Worm (Caenorhabditis elegans) whole organism, young adult: ENCODE data around the gene crb-3.

Experiments
- B0035.1 ChIP-seq: sonication (generic microtip); optimal IDR thresholded peaks from 2 replicates; lab custom pipeline; 2016; ENCODE audit warnings: missing genetic modification characterization, mild to moderate bottlenecking, missing compliant biosample characterization, missing genotype, missing genetic modification reagents
- D2030.7 ChIP-seq: fragments of 200-800 bp; sonication (Bioruptor generic); IDR thresholded peaks from 2 replicates; pipeline ENCODE4 v1.3.6; 2022; ENCODE audit warnings: missing genetic modification reagents, missing genetic modification characterization, missing compliant biosample characterization
- F37B4.10 ChIP-seq: fragments of 200-800 bp; sonication (Bioruptor generic); IDR thresholded peaks from 2 replicates; pipeline ENCODE4 v1.3.6; 2022; ENCODE audit warnings: missing genetic modification characterization, missing compliant biosample characterization
- F52B5.7 ChIP-seq: sonication (generic microtip); optimal IDR thresholded peaks from 2 replicates; lab custom pipeline; 2016; ENCODE audit warnings: mild to moderate bottlenecking, missing genetic modification characterization, missing compliant biosample characterization
- F55B11.4 ChIP-seq: sonication (generic microtip); optimal IDR thresholded peaks from 2 replicates; lab custom pipeline; 2016; ENCODE audit warnings: missing compliant biosample characterization, missing genetic modification characterization, borderline replicate concordance; ENCODE audit not compliant: insufficient read depth
- F57A8.1 ChIP-seq: fragments of 200-800 bp; sonication (Bioruptor generic); optimal IDR thresholded peaks from 2 replicates; lab custom pipeline; 2018; ENCODE audit warnings: mild to moderate bottlenecking, missing genetic modification characterization, moderate library complexity, missing compliant biosample characterization
- Y56A3A.18 ChIP-seq: fragments of 200-800 bp; sonication (Bioruptor generic); IDR thresholded peaks from 2 replicates; pipeline ENCODE4 v1.3.6; 2022; ENCODE audit warnings: missing genetic modification reagents, missing genetic modification characterization, missing compliant biosample characterization
- Y79H2A.3 ChIP-seq: fragments of 200-800 bp; sonication (Bioruptor generic); conservative IDR thresholded peaks from 2 replicates; pipeline ENCODE4 v1.3.6; 2022; ENCODE audit warnings: missing genetic modification reagents, missing genetic modification characterization, missing compliant biosample characterization
- akir-1 ChIP-seq: fragments of 200-800 bp; sonication (Bioruptor generic); optimal IDR thresholded peaks from 2 replicates; lab custom pipeline; 2018; ENCODE audit warnings: mild to moderate bottlenecking, missing genetic modification characterization, moderate library complexity, missing compliant biosample characterization
- ama-1 ChIP-seq, 3 experiments: fragments of 150-350 bp in 1 of 3; sonication (generic microtip) in 2 of 3; optimal IDR thresholded peaks; 2 replicates each; lab custom pipeline; 2014 to 2018; ENCODE audit warnings: missing biosample characterization in 2 of 3, missing genetic modification characterization in 2 of 3, missing genetic modification reagents in 2 of 3
- aptf-2 ChIP-seq: fragments of 200-800 bp; sonication (Bioruptor generic); conservative IDR thresholded peaks from 2 replicates; pipeline ENCODE4 v1.3.6; 2022; ENCODE audit warnings: missing genetic modification reagents, missing genetic modification characterization, missing compliant biosample characterization
- aptf-3 ChIP-seq: fragments of 200-800 bp; sonication (Bioruptor generic); IDR thresholded peaks from 2 replicates; pipeline ENCODE4 v1.3.6; 2022; ENCODE audit warnings: missing genetic modification characterization, missing compliant biosample characterization
- athp-1 ChIP-seq: sonication (generic microtip); optimal IDR thresholded peaks from 2 replicates; lab custom pipeline; 2017; ENCODE audit warnings: mild to moderate bottlenecking, missing genetic modification characterization, missing compliant biosample characterization
- attf-5 ChIP-seq: fragments of 200-800 bp; sonication (Bioruptor generic); optimal IDR thresholded peaks from 2 replicates; lab custom pipeline; 2018; ENCODE audit warnings: mild to moderate bottlenecking, missing genetic modification characterization, missing compliant biosample characterization
- attf-6 ChIP-seq: fragments of 200-800 bp; sonication (Bioruptor generic); IDR thresholded peaks from 2 replicates; pipeline ENCODE4 v1.3.6; 2022; ENCODE audit warnings: missing genetic modification reagents, missing genetic modification characterization, missing compliant biosample characterization
- bed-2 ChIP-seq: fragments of 200-800 bp; sonication (Bioruptor generic); IDR thresholded peaks from 2 replicates; pipeline ENCODE4 v1.3.6; 2022; ENCODE audit warnings: missing genetic modification reagents, missing genetic modification characterization, missing compliant biosample characterization
- cebp-1 ChIP-seq, 2 experiments: fragments of 200-800 bp in 1 of 2; sonication (Bioruptor generic) in 1 of 2; sonication (generic microtip) in 1 of 2; IDR thresholded peaks in 1 of 2; optimal IDR thresholded peaks in 1 of 2; 2 replicates each; pipeline versions ENCODE4 v1.3.6 to Lab custom; 2017 to 2022; ENCODE audit warnings: missing compliant biosample characterization in 2 of 2, missing genetic modification characterization in 2 of 2, mild to moderate bottlenecking in 1 of 2, missing genetic modification reagents in 1 of 2, moderate library complexity in 1 of 2
- ceh-100 ChIP-seq: fragments of 200-800 bp; sonication (Bioruptor generic); IDR thresholded peaks from 2 replicates; pipeline ENCODE4 v1.3.6; 2022; ENCODE audit warnings: missing genetic modification reagents, missing genetic modification characterization, missing compliant biosample characterization
- ceh-27 ChIP-seq: fragments of 200-800 bp; sonication (Bioruptor generic); optimal IDR thresholded peaks from 2 replicates; lab custom pipeline; 2018; ENCODE audit warnings: mild to moderate bottlenecking, missing genetic modification characterization, moderate library complexity, missing compliant biosample characterization
- ceh-79 ChIP-seq: sonication (generic microtip); optimal IDR thresholded peaks from 2 replicates; lab custom pipeline; 2017; ENCODE audit warnings: mild to moderate bottlenecking, missing genetic modification characterization, missing compliant biosample characterization
- chd-7 ChIP-seq: sonication (generic microtip); optimal IDR thresholded peaks from 2 replicates; lab custom pipeline; 2016; ENCODE audit warnings: mild to moderate bottlenecking, missing genetic modification characterization, moderate library complexity, missing compliant biosample characterization
- die-1 ChIP-seq: sonication (generic microtip); optimal IDR thresholded peaks from 2 replicates; lab custom pipeline; 2016; ENCODE audit warnings: missing genotype, mild to moderate bottlenecking, missing genetic modification characterization, missing compliant biosample characterization
- efl-1 ChIP-seq: fragments of 150-350 bp; optimal IDR thresholded peaks from 2 replicates; lab custom pipeline; 2014; ENCODE audit warnings: missing biosample characterization, missing genetic modification reagents, missing genetic modification characterization
- ekl-4 ChIP-seq: fragments of 200-800 bp; sonication (Bioruptor generic); IDR thresholded peaks from 2 replicates; pipeline ENCODE4 v1.3.6; 2022; ENCODE audit warnings: missing genetic modification reagents, missing genetic modification characterization, missing compliant biosample characterization
- ets-4 ChIP-seq: fragments of 200-800 bp; sonication (Bioruptor generic); optimal IDR thresholded peaks from 2 replicates; lab custom pipeline; 2018; ENCODE audit warnings: mild to moderate bottlenecking, missing genetic modification characterization, missing compliant biosample characterization
- lag-1 ChIP-seq: fragments of 200-800 bp; sonication (Bioruptor generic); IDR thresholded peaks from 2 replicates; pipeline ENCODE4 v1.3.6; 2022; ENCODE audit warnings: missing genetic modification reagents, missing genetic modification characterization, missing compliant biosample characterization
- let-526 ChIP-seq: fragments of 200-800 bp; sonication (Bioruptor generic); IDR thresholded peaks from 2 replicates; pipeline ENCODE4 v1.3.6; 2022; ENCODE audit warnings: missing genetic modification reagents, missing genetic modification characterization, missing compliant biosample characterization
- let-607 ChIP-seq, 2 experiments: fragments of 200-800 bp in 1 of 2; sonication (Bioruptor generic) in 1 of 2; sonication (generic microtip) in 1 of 2; optimal IDR thresholded peaks; 2 replicates each; lab custom pipeline; 2016 to 2018; ENCODE audit warnings: mild to moderate bottlenecking in 2 of 2, missing compliant biosample characterization in 2 of 2, missing genetic modification characterization in 2 of 2, moderate library complexity in 2 of 2, missing genotype in 1 of 2
- lin-26 ChIP-seq: fragments of 200-800 bp; sonication (Bioruptor generic); IDR thresholded peaks from 2 replicates; pipeline ENCODE4 v1.3.6; 2022; ENCODE audit warnings: missing genetic modification reagents, missing genetic modification characterization, missing compliant biosample characterization
- lin-35 ChIP-seq, 3 experiments: fragments of 150-350 bp in 2 of 3; sonication (generic microtip) in 1 of 3; optimal IDR thresholded peaks; 2 replicates each; lab custom pipeline; 2014 to 2018; ENCODE audit warnings: missing biosample characterization in 3 of 3, missing genetic modification characterization in 3 of 3, missing genetic modification reagents in 3 of 3
- madf-10 ChIP-seq: sonication (generic microtip); optimal IDR thresholded peaks from 2 replicates; lab custom pipeline; 2016; ENCODE audit warnings: mild to moderate bottlenecking, missing genetic modification characterization, missing compliant biosample characterization
- nfyb-1 ChIP-seq: fragments of 200-800 bp; sonication (Bioruptor generic); IDR thresholded peaks from 2 replicates; pipeline ENCODE4 v1.3.6; 2022; ENCODE audit warnings: missing genetic modification reagents, missing genetic modification characterization, missing compliant biosample characterization
- nhr-179 ChIP-seq: sonication (generic microtip); optimal IDR thresholded peaks from 2 replicates; lab custom pipeline; 2016; ENCODE audit warnings: mild to moderate bottlenecking, missing genetic modification characterization, missing compliant biosample characterization
- rpc-1 ChIP-seq, 2 experiments: fragments of 150-350 bp in 1 of 2; sonication (generic microtip) in 1 of 2; optimal IDR thresholded peaks; 2 replicates each; lab custom pipeline; 2014 to 2018; ENCODE audit warnings: missing biosample characterization in 1 of 2, missing genetic modification characterization in 1 of 2, missing genetic modification reagents in 1 of 2, missing genotype in 1 of 2
- sdz-38 ChIP-seq: sonication (generic microtip); optimal IDR thresholded peaks from 2 replicates; lab custom pipeline; 2016; ENCODE audit warnings: missing genotype, missing genetic modification characterization, missing compliant biosample characterization
- sea-2 ChIP-seq: fragments of 200-800 bp; sonication (Bioruptor generic); IDR thresholded peaks from 2 replicates; pipeline ENCODE4 v1.3.6; 2022; ENCODE audit warnings: missing genetic modification characterization, missing compliant biosample characterization
- snpc-3.4 ChIP-seq: sonication (generic microtip); optimal IDR thresholded peaks from 2 replicates; lab custom pipeline; 2017; ENCODE audit warnings: missing genetic modification characterization, mild to moderate bottlenecking, missing compliant biosample characterization, antibody characterized with exemption, moderate library complexity, missing genotype, missing genetic modification reagents
- sptf-2 ChIP-seq: fragments of 200-800 bp; sonication (Bioruptor generic); optimal IDR thresholded peaks from 2 replicates; lab custom pipeline; 2018; ENCODE audit warnings: mild to moderate bottlenecking, missing genetic modification characterization, missing compliant biosample characterization
- tbp1 ChIP-seq: fragments of 200-800 bp; sonication (Bioruptor generic); optimal IDR thresholded peaks from 2 replicates; lab custom pipeline; 2018; ENCODE audit warnings: mild to moderate bottlenecking, missing genetic modification characterization, missing compliant biosample characterization
- zfh-2 ChIP-seq: fragments of 200-800 bp; sonication (Bioruptor generic); conservative IDR thresholded peaks from 2 replicates; pipeline ENCODE4 v1.3.6; 2022; ENCODE audit warnings: missing genetic modification reagents, missing genetic modification characterization, missing compliant biosample characterization
- ztf-18 ChIP-seq: sonication (generic microtip); optimal IDR thresholded peaks from 2 replicates; lab custom pipeline; 2016; ENCODE audit warnings: missing genotype, mild to moderate bottlenecking, missing genetic modification characterization, missing compliant biosample characterization
- ztf-22 ChIP-seq: fragments of 200-800 bp; sonication (Bioruptor generic); optimal IDR thresholded peaks from 2 replicates; lab custom pipeline; 2018; ENCODE audit warnings: mild to moderate bottlenecking, missing genetic modification characterization, moderate library complexity, missing compliant biosample characterization
- ztf-3 ChIP-seq: fragments of 200-800 bp; sonication (Bioruptor generic); optimal IDR thresholded peaks from 2 replicates; lab custom pipeline; 2018; ENCODE audit warnings: mild to moderate bottlenecking, missing genetic modification characterization, missing compliant biosample characterization

The crb-3 gene

ce11 chrX:9238692-9239091 lies 35.1 kb downstream of the crb-3 start (continued):
- TF ChIP-seq tbp1 (GFP tag; lab: Kevin White, UChicago) (peak; percentile 88), Y56A3A.18 (GFP tag; lab: Robert Waterston, UW) (peak; percentile 77), F52B5.7 (tag; lab: Kevin White, UChicago) (peak; percentile 33), snpc-3.4 (tag; lab: Kevin White, UChicago) (peak; percentile 58), ama-1 (optimal IDR thresholded peaks at IDR 0.05; lab: Kevin White, UChicago) (no peak), ama-1 (GFP tag; optimal IDR thresholded peaks at IDR 0.05; lab: Kevin White, UChicago) (peak; percentile 18 to 84), attf-6 (GFP tag; lab: Robert Waterston, UW) (peak; percentile 46; the same call in 1 of the 2 replicates), let-607 (tag; optimal IDR thresholded peaks at IDR 0.05; lab: Kevin White, UChicago) (peak in 1 of 2 experiments; percentile 35), lin-26 (GFP tag; lab: Robert Waterston, UW) (peak; percentile 93), B0035.1 (tag; lab: Kevin White, UChicago) (peak; percentile 36), nhr-179 (peak; percentile 69), akir-1 (GFP tag; lab: Kevin White, UChicago) (no peak), F57A8.1 (GFP tag; lab: Kevin White, UChicago) (peak; percentile 61), athp-1 (tag; lab: Kevin White, UChicago) (peak; percentile 44), ztf-18 (tag; lab: Kevin White, UChicago) (peak; percentile 61), aptf-3 (GFP tag; lab: Robert Waterston, UW) (no peak), rpc-1 (optimal IDR thresholded peaks at IDR 0.05; lab: Kevin White, UChicago) (peak; percentile 91), rpc-1 (tag; optimal IDR thresholded peaks at IDR 0.05; lab: Kevin White, UChicago) (peak; percentile 98), lag-1 (GFP tag; lab: Robert Waterston, UW) (no peak), chd-7 (tag; lab: Kevin White, UChicago) (peak; percentile 42), lin-35 (GFP tag; optimal IDR thresholded peaks at IDR 0.05; lab: Kevin White, UChicago) (no peak), die-1 (peak; percentile 86), nfyb-1 (GFP tag; lab: Robert Waterston, UW) (peak; percentile 15; the same call in 1 of the 2 replicates), efl-1 (peak; percentile 3), madf-10 (tag; lab: Kevin White, UChicago) (peak; percentile 24), ceh-27 (GFP tag; lab: Kevin White, UChicago) (peak; percentile 6), Y79H2A.3 (GFP tag; lab: Robert Waterston, UW) (no peak), sdz-38 (peak; percentile 7), cebp-1 (GFP tag; IDR thresholded peaks at IDR 0.05; lab: Robert Waterston, UW) (no peak), cebp-1 (tag; optimal IDR thresholded peaks at IDR 0.05; lab: Kevin White, UChicago) (no peak), attf-5 (GFP tag; lab: Kevin White, UChicago) (peak; percentile 50), sea-2 (GFP tag; lab: Robert Waterston, UW) (no peak), F37B4.10 (GFP tag; lab: Robert Waterston, UW) (no peak), ceh-100 (GFP tag; lab: Robert Waterston, UW) (peak; percentile 59), bed-2 (GFP tag; lab: Robert Waterston, UW) (no peak), ztf-3 (GFP tag; lab: Kevin White, UChicago) (no peak), sptf-2 (GFP tag; lab: Kevin White, UChicago) (peak; percentile 16)

DNA sequence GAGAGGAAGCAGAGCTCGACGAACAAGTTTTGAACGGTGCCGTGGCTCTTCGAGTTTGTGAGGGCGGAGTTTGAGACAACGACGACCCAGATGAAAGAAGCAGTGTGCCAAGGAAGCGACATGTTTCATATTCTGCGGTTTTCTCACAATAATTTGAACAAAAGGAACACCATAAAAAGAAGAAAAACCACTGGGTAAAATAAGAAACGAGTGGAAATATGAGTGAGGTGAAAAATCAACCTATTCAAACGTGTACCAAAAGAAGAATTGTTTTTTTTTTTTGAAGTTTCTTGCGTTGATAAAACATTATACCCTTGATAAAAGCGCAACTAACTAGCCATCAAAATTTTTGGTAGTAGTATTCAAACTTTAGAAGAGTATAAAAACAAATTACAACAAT lies 38.6 kb downstream of the crb-3 start, which contains the start of gene lgc-4:
lgc-4 (minus strand) TSS at position 101 of the 400 bp plus-strand sequence.
- TF ChIP-seq F55B11.4 (tag; lab: Kevin White, UChicago) (no peak), let-526 (no peak), ekl-4 (GFP tag; lab: Robert Waterston, UW) (no peak), ztf-22 (GFP tag; lab: Kevin White, UChicago) (no peak), ceh-79 (tag; lab: Kevin White, UChicago) (no peak), chd-7 (tag; lab: Kevin White, UChicago) (no peak), zfh-2 (GFP tag; lab: Robert Waterston, UW) (no peak), ets-4 (GFP tag; lab: Kevin White, UChicago) (no peak), aptf-2 (no peak), D2030.7 (GFP tag; lab: Robert Waterston, UW) (no peak), ztf-3 (GFP tag; lab: Kevin White, UChicago) (no peak)
